Worm (Caenorhabditis elegans): ENCODE data around the gene Y45F10B.13.

Y45F10B.13 gene

DNA sequence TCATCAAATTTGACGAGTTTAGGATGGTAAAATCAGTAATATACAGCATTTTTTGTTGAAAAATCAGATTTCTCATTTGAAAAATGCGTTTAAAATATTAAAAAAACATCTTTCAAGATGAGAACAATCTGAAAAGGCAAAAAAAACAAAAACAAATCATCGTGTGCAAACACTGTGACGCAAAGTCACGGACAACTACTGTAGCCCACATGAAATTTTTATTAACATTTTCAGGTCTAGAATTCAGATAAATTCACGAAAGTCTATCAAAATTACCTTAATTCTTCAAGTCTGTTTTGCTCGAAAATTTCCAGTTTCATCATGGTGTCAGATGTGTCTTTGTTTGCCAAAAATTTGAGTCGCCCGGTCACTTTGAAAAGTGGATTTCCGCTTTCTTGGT is 22.6 kb downstream of the Y45F10B.13 start:
- TF ChIP-seq tra-4 (tag; optimal IDR thresholded peaks at IDR 0.05), result no peak
- TF ChIP-seq scrt-1 (GFP tag; IDR thresholded peaks at IDR 0.05), result no peak
- no peak for TF ChIP-seq tbx-37 (GFP tag; conservative IDR thresholded peaks at IDR 0.05)
- no peak for TF ChIP-seq ets-7 (tag; optimal IDR thresholded peaks at IDR 0.05)
- no peak for TF ChIP-seq hmbx-1 (tag; optimal IDR thresholded peaks at IDR 0.05)
- TF ChIP-seq ceh-13 (GFP tag; optimal IDR thresholded peaks at IDR 0.05), result no peak
- no peak for TF ChIP-seq ceh-36 (tag; optimal IDR thresholded peaks at IDR 0.05)
- no peak for TF ChIP-seq hnd-1 (tag; optimal IDR thresholded peaks at IDR 0.05)
- TF ChIP-seq flt-1 (GFP tag; IDR thresholded peaks at IDR 0.05), result no peak
- no peak for TF ChIP-seq ama-1 (optimal IDR thresholded peaks at IDR 0.05)
- TF ChIP-seq pes-1 (GFP tag; IDR thresholded peaks at IDR 0.05), result no peak
- TF ChIP-seq B0310.2 (tag; optimal IDR thresholded peaks at IDR 0.05), result no peak
- no peak for TF ChIP-seq aly-1 (tag; optimal IDR thresholded peaks at IDR 0.05)
- TF ChIP-seq tbx-11 (GFP tag; IDR thresholded peaks at IDR 0.05), result no peak
- no peak for TF ChIP-seq sea-1 (GFP tag; conservative IDR thresholded peaks at IDR 0.05)
- no peak for TF ChIP-seq F13C5.2 (tag; optimal IDR thresholded peaks at IDR 0.05)
- TF ChIP-seq hmg-4 (GFP tag; optimal IDR thresholded peaks at IDR 0.05), result no peak

DNA sequence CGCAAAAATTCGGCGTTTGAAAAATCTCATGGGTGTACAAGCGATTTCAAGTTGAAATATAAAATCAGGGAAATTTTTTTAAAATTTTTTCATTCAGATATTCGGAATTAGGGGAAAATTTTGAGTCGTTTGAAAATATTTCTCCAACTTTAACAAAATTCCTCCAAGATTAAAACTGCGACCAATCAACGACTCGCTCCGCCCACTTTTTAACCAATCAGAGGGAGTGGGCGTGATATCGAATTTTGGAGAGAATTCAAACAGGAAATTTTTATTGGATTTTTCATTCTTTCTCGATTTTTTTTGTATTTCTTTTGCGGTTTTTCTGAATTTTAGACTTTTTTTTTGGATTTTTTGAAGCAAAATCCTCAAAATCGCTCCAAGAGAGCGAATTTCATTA is 36.3 kb downstream of the Y45F10B.13 start:
- TF ChIP-seq tbx-37 (GFP tag; conservative IDR thresholded peaks at IDR 0.05) (no peak), ceh-36 (tag; optimal IDR thresholded peaks at IDR 0.05) (no peak), hmg-4 (GFP tag; optimal IDR thresholded peaks at IDR 0.05) (no peak), pes-1 (GFP tag; IDR thresholded peaks at IDR 0.05) (no peak), B0310.2 (tag; optimal IDR thresholded peaks at IDR 0.05) (no peak), hmbx-1 (tag; optimal IDR thresholded peaks at IDR 0.05) (no peak), tra-4 (tag; optimal IDR thresholded peaks at IDR 0.05) (no peak), tbx-11 (GFP tag; IDR thresholded peaks at IDR 0.05) (no peak), aly-1 (tag; optimal IDR thresholded peaks at IDR 0.05) (no peak), hnd-1 (tag; optimal IDR thresholded peaks at IDR 0.05) (no peak), ama-1 (optimal IDR thresholded peaks at IDR 0.05) (no peak), F13C5.2 (tag; optimal IDR thresholded peaks at IDR 0.05) (no peak), ceh-13 (GFP tag; optimal IDR thresholded peaks at IDR 0.05) (no peak), scrt-1 (GFP tag; IDR thresholded peaks at IDR 0.05) (no peak)

DNA sequence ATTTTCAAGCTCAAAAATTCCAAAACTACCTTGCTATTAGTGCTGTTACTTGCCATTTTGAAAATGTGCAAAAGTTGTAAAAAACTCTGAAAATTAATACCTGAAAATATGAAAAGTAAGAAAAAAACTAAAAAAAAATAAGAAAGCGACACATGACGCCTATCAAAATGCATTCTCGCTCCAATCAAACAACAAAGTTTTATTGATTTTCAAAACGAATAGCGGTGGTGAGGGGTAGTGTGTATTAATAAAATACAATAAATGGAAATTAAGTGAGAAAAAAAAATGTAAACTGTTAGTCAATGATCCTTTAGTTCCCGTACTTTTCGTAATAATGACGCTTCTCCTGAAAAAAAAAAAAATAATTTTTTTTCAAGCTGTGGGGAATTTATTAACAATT is 39.7 kb downstream of the Y45F10B.13 start, which contains the start of gene dcap-2:
dcap-2 (minus strand) TSS at position 86 of the 400 bp plus-strand sequence.
- TF ChIP-seq ceh-36 (tag; optimal IDR thresholded peaks at IDR 0.05), result no peak
- no peak for TF ChIP-seq scrt-1 (GFP tag; IDR thresholded peaks at IDR 0.05)
- no peak for TF ChIP-seq hnd-1 (tag; optimal IDR thresholded peaks at IDR 0.05)
- no peak for TF ChIP-seq tra-4 (tag; optimal IDR thresholded peaks at IDR 0.05)
- TF ChIP-seq tbx-37 (GFP tag; conservative IDR thresholded peaks at IDR 0.05), result no peak
- TF ChIP-seq pes-1 (GFP tag; IDR thresholded peaks at IDR 0.05), result no peak
- TF ChIP-seq hmbx-1 (tag; optimal IDR thresholded peaks at IDR 0.05), result no peak
- TF ChIP-seq F13C5.2 (tag; optimal IDR thresholded peaks at IDR 0.05), result no peak
- TF ChIP-seq ama-1 (optimal IDR thresholded peaks at IDR 0.05), result no peak
- TF ChIP-seq ets-7 (tag; optimal IDR thresholded peaks at IDR 0.05), result no peak

DNA sequence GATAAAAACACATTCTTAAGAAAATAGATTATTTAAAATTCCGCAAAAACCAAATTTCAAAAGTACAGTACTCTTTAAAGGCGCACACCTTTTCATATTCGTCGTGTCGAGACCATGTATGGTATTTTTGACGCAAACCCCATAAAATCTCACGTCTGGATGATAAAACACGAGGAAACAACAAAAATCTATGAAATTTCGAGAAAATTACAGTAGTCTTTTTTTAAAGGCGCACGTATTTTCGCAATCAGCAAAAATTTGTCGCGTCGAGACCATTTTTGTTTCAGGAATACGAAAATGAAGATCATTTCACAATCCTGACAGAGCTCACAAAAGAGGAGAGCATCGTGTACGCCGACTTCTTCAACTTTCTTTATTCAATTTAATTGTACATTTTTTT is 48.5 kb downstream of the Y45F10B.13 start:
- no peak for TF ChIP-seq hmbx-1 (tag; optimal IDR thresholded peaks at IDR 0.05)
- TF ChIP-seq F13C5.2 (tag; optimal IDR thresholded peaks at IDR 0.05), result no peak
- no peak for TF ChIP-seq B0310.2 (tag; optimal IDR thresholded peaks at IDR 0.05)
- no peak for TF ChIP-seq pes-1 (GFP tag; IDR thresholded peaks at IDR 0.05)
- TF ChIP-seq sea-1 (GFP tag; conservative IDR thresholded peaks at IDR 0.05), result no peak
- TF ChIP-seq tra-4 (tag; optimal IDR thresholded peaks at IDR 0.05), result no peak
- TF ChIP-seq aly-1 (tag; optimal IDR thresholded peaks at IDR 0.05), result no peak
- TF ChIP-seq ceh-36 (tag; optimal IDR thresholded peaks at IDR 0.05), result no peak

- TF ChIP-seq flt-1 (GFP tag; IDR thresholded peaks at IDR 0.05), result no peak
- TF ChIP-seq hmbx-1 (tag; optimal IDR thresholded peaks at IDR 0.05), result no peak
- TF ChIP-seq aly-1 (tag; optimal IDR thresholded peaks at IDR 0.05), result no peak
- no peak for TF ChIP-seq tra-4 (tag; optimal IDR thresholded peaks at IDR 0.05)
- TF ChIP-seq scrt-1 (GFP tag; IDR thresholded peaks at IDR 0.05), result no peak
- no peak for TF ChIP-seq sea-1 (GFP tag; conservative IDR thresholded peaks at IDR 0.05)
- TF ChIP-seq pes-1 (GFP tag; IDR thresholded peaks at IDR 0.05), result no peak
Measured at ce11 chrIV:13512112-13512569, 49.4 kb downstream of the Y45F10B.13 start, which contains the start of gene puf-3. puf-3 (minus strand) TSS chrIV:13512162.

DNA sequence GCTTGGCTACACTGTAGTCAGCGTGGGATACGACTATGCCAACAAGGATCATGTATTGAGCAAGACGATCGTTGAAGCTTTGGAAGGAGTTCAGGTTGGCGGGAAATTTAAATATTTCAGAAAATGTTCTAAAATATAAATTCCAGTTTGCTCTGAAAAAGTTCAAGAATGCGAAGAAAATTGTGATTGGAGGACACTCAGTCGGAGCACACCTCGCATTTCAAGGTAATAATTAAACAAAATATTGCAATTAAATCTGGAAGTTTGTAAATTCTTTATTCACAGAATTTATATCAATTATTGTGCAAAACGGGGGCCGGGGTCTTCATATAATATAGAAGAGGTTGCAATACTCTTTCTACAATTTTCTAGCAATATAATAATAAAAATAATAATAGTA is 51.5 kb downstream of the Y45F10B.13 start:
- no peak for TF ChIP-seq ceh-13 (GFP tag; optimal IDR thresholded peaks at IDR 0.05)
- no peak for TF ChIP-seq hmg-4 (GFP tag; optimal IDR thresholded peaks at IDR 0.05)
- no peak for TF ChIP-seq ceh-36 (tag; optimal IDR thresholded peaks at IDR 0.05)

ce11 chrIV:13508924-13509323 is 52.6 kb downstream of the Y45F10B.13 start, which contains the start of gene afmd-2:
afmd-2 (plus strand) TSS chrIV:13509224.
- TF ChIP-seq scrt-1 (GFP tag; IDR thresholded peaks at IDR 0.05) (no peak), ceh-36 (tag; optimal IDR thresholded peaks at IDR 0.05) (no peak), hmg-4 (GFP tag; optimal IDR thresholded peaks at IDR 0.05) (no peak), ets-7 (tag; optimal IDR thresholded peaks at IDR 0.05) (no peak), ama-1 (optimal IDR thresholded peaks at IDR 0.05) (no peak), tbx-37 (GFP tag; conservative IDR thresholded peaks at IDR 0.05) (no peak), pes-1 (GFP tag; IDR thresholded peaks at IDR 0.05) (no peak), sea-1 (GFP tag; conservative IDR thresholded peaks at IDR 0.05) (no peak), tbx-11 (GFP tag; IDR thresholded peaks at IDR 0.05) (no peak)

ce11 chrIV:13505662-13506061 is 55.9 kb downstream of the Y45F10B.13 start, which contains the start of gene nlp-17:
nlp-17 (minus strand) TSS chrIV:13505762.
- TF ChIP-seq pes-1 (GFP tag; IDR thresholded peaks at IDR 0.05), result no peak
- TF ChIP-seq hmbx-1 (tag; optimal IDR thresholded peaks at IDR 0.05), result no peak
- no peak for TF ChIP-seq ama-1 (optimal IDR thresholded peaks at IDR 0.05)
- no peak for TF ChIP-seq tbx-11 (GFP tag; IDR thresholded peaks at IDR 0.05)
- TF ChIP-seq tra-4 (tag; optimal IDR thresholded peaks at IDR 0.05), result no peak
- TF ChIP-seq aly-1 (tag; optimal IDR thresholded peaks at IDR 0.05), result no peak

Measured in whole organism, early embryonic.